Fruit fly (Drosophila melanogaster) whole organism, embryonic: ENCODE results near the gene CG32066.
A peak's percentile ranks its signal among the peaks of the same experiment; 100 is the strongest.

Experiments
- Ada2b ChIP-seq: fragments of 200-800 bp; sonication (Bioruptor generic); IDR thresholded peaks from 2 replicates; pipeline ENCODE4 v1.3.6; 2022; ENCODE audit warnings: missing biosample characterization, missing genetic modification characterization
- Atf6 ChIP-seq: fragments of 200-800 bp; sonication (Bioruptor generic); IDR thresholded peaks from 2 replicates; pipeline ENCODE4 v1.3.6; 2022; ENCODE audit warnings: missing biosample characterization, missing genetic modification characterization
- Blimp-1 ChIP-seq: fragments of 200-800 bp; sonication (Bioruptor generic); optimal IDR thresholded peaks from 3 replicates; lab custom pipeline; 2018; ENCODE audit warnings: missing biosample characterization, missing genetic modification characterization, mild to moderate bottlenecking, moderate library complexity, missing genetic modification reagents
- CG10274 ChIP-seq: fragments of 200-800 bp; sonication (Bioruptor generic); optimal IDR thresholded peaks from 3 replicates; lab custom pipeline; 2017; ENCODE audit warnings: missing biosample characterization, mild to moderate bottlenecking, missing genetic modification characterization
- CG11504 ChIP-seq: fragments of 200-800 bp; sonication (Bioruptor generic); optimal IDR thresholded peaks from 3 replicates; lab custom pipeline; 2019; ENCODE audit warnings: missing biosample characterization, mild to moderate bottlenecking, missing genetic modification characterization, moderate library complexity
- CG11696 ChIP-seq: fragments of 200-800 bp; sonication (Bioruptor generic); IDR thresholded peaks from 2 replicates; pipeline ENCODE4 v1.3.6; 2022; ENCODE audit warnings: missing biosample characterization, missing genetic modification characterization
- CG13424 ChIP-seq: fragments of 200-800 bp; sonication (Bioruptor generic); optimal IDR thresholded peaks from 2 replicates; lab custom pipeline; 2019; ENCODE audit warnings: missing biosample characterization, mild to moderate bottlenecking, missing genetic modification characterization, moderate library complexity
- CG17359 ChIP-seq: fragments of 200-800 bp; sonication (Bioruptor generic); optimal IDR thresholded peaks from 3 replicates; lab custom pipeline; 2018; ENCODE audit warnings: missing biosample characterization, mild to moderate bottlenecking, missing genetic modification characterization, moderate library complexity
- CG17361 ChIP-seq: fragments of 200-800 bp; sonication (Bioruptor generic); IDR thresholded peaks from 3 replicates; pipeline ENCODE4 v1.3.6; 2022; ENCODE audit warnings: missing biosample characterization, missing genetic modification characterization
- CG18599 ChIP-seq: fragments of 200-800 bp; sonication (Bioruptor generic); optimal IDR thresholded peaks from 3 replicates; lab custom pipeline; 2017; ENCODE audit warnings: missing biosample characterization, missing genetic modification characterization, mild to moderate bottlenecking, moderate library complexity, missing genetic modification reagents
- CG2678 ChIP-seq: fragments of 200-800 bp; sonication (Bioruptor generic); optimal IDR thresholded peaks from 3 replicates; lab custom pipeline; 2019; ENCODE audit warnings: missing biosample characterization, mild to moderate bottlenecking, missing genetic modification characterization, moderate library complexity
- CG32767 ChIP-seq: fragments of 200-800 bp; sonication (Bioruptor generic); IDR thresholded peaks from 2 replicates; pipeline ENCODE4 v1.3.6; 2022; ENCODE audit warnings: missing biosample characterization, missing genetic modification characterization
- CG34422 ChIP-seq: fragments of 200-800 bp; sonication (Bioruptor generic); IDR thresholded peaks from 3 replicates; pipeline ENCODE4 v1.3.6; 2022; ENCODE audit warnings: missing biosample characterization, missing genetic modification characterization
- CG6791 ChIP-seq: fragments of 200-800 bp; sonication (Bioruptor generic); IDR thresholded peaks from 3 replicates; pipeline ENCODE4 v1.3.6; 2022; ENCODE audit warnings: missing biosample characterization, missing genetic modification characterization; ENCODE audit not compliant: partially characterized antibody
- CG9215 ChIP-seq: fragments of 200-800 bp; sonication (Bioruptor generic); IDR thresholded peaks from 2 replicates; pipeline ENCODE4 v1.3.6; 2022; ENCODE audit warnings: missing biosample characterization, missing genetic modification characterization
- Dbx ChIP-seq: fragments of 200-800 bp; sonication (Bioruptor generic); IDR thresholded peaks from 3 replicates; pipeline ENCODE4 v1.3.6; 2022; ENCODE audit warnings: missing biosample characterization, missing genetic modification characterization
- Drgx ChIP-seq: fragments of 200-800 bp; sonication (Bioruptor generic); IDR thresholded peaks from 2 replicates; pipeline ENCODE4 v1.3.6; 2022; ENCODE audit warnings: missing biosample characterization, missing genetic modification characterization
- GATAe ChIP-seq: fragments of 200-800 bp; sonication (Bioruptor generic); conservative IDR thresholded peaks from 2 replicates; pipeline ENCODE4 v1.3.6; 2022; ENCODE audit warnings: missing biosample characterization, missing genetic modification characterization
- H2.0 ChIP-seq: fragments of 200-800 bp; sonication (Bioruptor generic); IDR thresholded peaks from 2 replicates; pipeline ENCODE4 v1.3.6; 2022; ENCODE audit warnings: missing biosample characterization, missing genetic modification characterization
- Med ChIP-seq: fragments of 200-800 bp; sonication (Bioruptor generic); peaks from one replicate; lab custom pipeline; 2016; ENCODE audit warnings: missing biosample characterization, missing genetic modification characterization, mild to moderate bottlenecking, inconsistent platforms, moderate library complexity
- PHDP ChIP-seq: fragments of 200-800 bp; sonication (Bioruptor generic); optimal IDR thresholded peaks from 3 replicates; lab custom pipeline; 2018; ENCODE audit warnings: missing biosample characterization, mild to moderate bottlenecking, missing genetic modification characterization, moderate library complexity
- Sry-δ ChIP-seq: fragments of 200-800 bp; sonication (Bioruptor generic); optimal IDR thresholded peaks from 2 replicates; lab custom pipeline; 2016; ENCODE audit warnings: missing biosample characterization, missing genetic modification characterization
- Vsx1 ChIP-seq: fragments of 200-800 bp; sonication (Bioruptor generic); optimal IDR thresholded peaks from 2 replicates; lab custom pipeline; 2017; ENCODE audit warnings: missing biosample characterization, mild to moderate bottlenecking, missing genetic modification characterization, missing genetic modification reagents
- Xrp1 ChIP-seq: fragments of 200-800 bp; sonication (Bioruptor generic); IDR thresholded peaks from 2 replicates; pipeline ENCODE4 v1.3.6; 2022; ENCODE audit warnings: missing biosample characterization, missing genetic modification characterization
- abd-A ChIP-seq: fragments of 200-800 bp; sonication (Bioruptor generic); optimal IDR thresholded peaks from 3 replicates; lab custom pipeline; 2019; ENCODE audit warnings: missing biosample characterization, mild to moderate bottlenecking, missing genetic modification characterization, moderate library complexity
- bab2 ChIP-seq: fragments of 200-800 bp; sonication (Bioruptor generic); optimal IDR thresholded peaks from 2 replicates; lab custom pipeline; 2016; ENCODE audit warnings: missing biosample characterization, missing genetic modification characterization
- chinmo ChIP-seq: fragments of 200-800 bp; sonication (Bioruptor generic); IDR thresholded peaks from 4 replicates; pipeline ENCODE4 v1.3.6; 2022; ENCODE audit warnings: missing biosample characterization, missing genetic modification characterization; ENCODE audit not compliant: partially characterized antibody
- chn ChIP-seq: fragments of 200-800 bp; sonication (Bioruptor generic); optimal IDR thresholded peaks from 2 replicates; lab custom pipeline; 2016; ENCODE audit warnings: missing biosample characterization, missing genetic modification characterization
- dysf ChIP-seq: fragments of 200-800 bp; sonication (Bioruptor generic); IDR thresholded peaks from 3 replicates; pipeline ENCODE4 v1.3.6; 2022; ENCODE audit warnings: missing biosample characterization, missing genetic modification characterization
- esg ChIP-seq: fragments of 200-800 bp; sonication (Bioruptor generic); conservative IDR thresholded peaks from 2 replicates; pipeline ENCODE4 v1.3.6; 2022; ENCODE audit warnings: missing biosample characterization, missing genetic modification characterization
- gem ChIP-seq: fragments of 200-800 bp; sonication (Bioruptor generic); optimal IDR thresholded peaks from 2 replicates; lab custom pipeline; 2019; ENCODE audit warnings: missing biosample characterization, mild to moderate bottlenecking, missing genetic modification characterization, moderate library complexity
- gsb-n ChIP-seq: fragments of 200-800 bp; sonication (Bioruptor generic); optimal IDR thresholded peaks from 3 replicates; lab custom pipeline; 2018; ENCODE audit warnings: missing biosample characterization, mild to moderate bottlenecking, missing genetic modification characterization
- hkb ChIP-seq, 2 experiments: fragments of 200-800 bp in 1 of 2; fragments of >200 bp in 1 of 2; sonication (Bioruptor generic) in 1 of 2; IDR thresholded peaks in 1 of 2; optimal IDR thresholded peaks in 1 of 2; 2 replicates each; pipeline versions ENCODE4 v1.3.6 to Lab custom; 2017 to 2022; ENCODE audit warnings: missing biosample characterization in 1 of 2, missing genetic modification characterization in 1 of 2
- ken ChIP-seq: fragments of 200-800 bp; sonication (Bioruptor generic); IDR thresholded peaks from 3 replicates; pipeline ENCODE4 v1.3.6; 2022; ENCODE audit warnings: missing biosample characterization, missing genetic modification characterization
- lab ChIP-seq: fragments of 200-800 bp; sonication (Bioruptor generic); optimal IDR thresholded peaks from 3 replicates; lab custom pipeline; 2017; ENCODE audit warnings: missing biosample characterization, missing genetic modification characterization, mild to moderate bottlenecking, moderate library complexity, missing genetic modification reagents
- lov ChIP-seq, 2 experiments: fragments of 200-800 bp in 1 of 2; fragments of >200 bp in 1 of 2; sonication (Bioruptor generic) in 1 of 2; IDR thresholded peaks in 1 of 2; optimal IDR thresholded peaks in 1 of 2; 2 replicates in 1 of 2; 3 replicates in 1 of 2; pipeline versions ENCODE4 v1.3.6 to Lab custom; 2017 to 2022; ENCODE audit warnings: missing biosample characterization in 1 of 2, missing genetic modification characterization in 1 of 2
- mirr ChIP-seq: fragments of 200-800 bp; sonication (Bioruptor generic); optimal IDR thresholded peaks from 3 replicates; lab custom pipeline; 2018; ENCODE audit warnings: missing biosample characterization, mild to moderate bottlenecking, missing genetic modification characterization
- row ChIP-seq: fragments of 200-800 bp; sonication (Bioruptor generic); IDR thresholded peaks from 3 replicates; pipeline ENCODE4 v1.3.6; 2022; ENCODE audit warnings: missing biosample characterization, missing genetic modification characterization
- sens ChIP-seq: fragments of 200-800 bp; sonication (Bioruptor generic); peaks from one replicate; lab custom pipeline; 2016; ENCODE audit warnings: missing biosample characterization, missing genetic modification characterization
- slbo ChIP-seq: fragments of 200-800 bp; sonication (Bioruptor generic); IDR thresholded peaks from 2 replicates; pipeline ENCODE4 v1.3.6; 2022; ENCODE audit warnings: missing biosample characterization, missing genetic modification characterization
- ttk ChIP-seq: fragments of 200-800 bp; sonication (Bioruptor generic); IDR thresholded peaks from 2 replicates; pipeline ENCODE4 v2.1.2; 2022; ENCODE audit warnings: missing biosample characterization, missing genetic modification characterization

Gene CG32066

DNA sequence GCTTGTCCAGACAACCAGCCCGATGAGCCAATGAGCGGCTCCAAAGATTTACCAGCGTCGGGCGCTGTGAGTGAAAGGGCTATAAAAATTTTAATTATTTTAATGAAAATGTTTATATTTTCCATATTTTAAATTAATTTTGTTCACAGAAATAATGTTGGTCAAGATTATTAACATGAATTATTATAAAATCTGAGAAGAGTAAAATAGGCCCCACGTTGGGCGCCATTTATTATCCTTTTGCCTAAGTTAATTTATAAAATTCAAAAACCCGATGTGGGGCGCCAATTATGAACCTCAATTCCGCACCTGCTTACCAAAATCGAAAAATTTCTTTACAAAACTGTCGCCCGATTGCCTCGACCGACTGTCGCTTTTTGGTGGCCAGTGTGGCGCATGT, 48.3 kb upstream of the CG32066 start:
- TF ChIP-seq CG10274 (GFP tag; lab: Kevin White, UChicago) (no peak), gem (tag; lab: Kevin White, UChicago) (peak; percentile 17), sens (GFP tag; lab: Kevin White, UChicago) (peak; percentile 20), Sry-δ (GFP tag; lab: Kevin White, UChicago) (no peak), CG17361 (GFP tag; lab: Robert Waterston, UW) (0 out of 3 replicates have a peak, but pooled peaks have one; percentile 32), row (GFP tag; lab: Robert Waterston, UW) (peak; percentile 32; the same call in 1 of the 3 replicates), CG6791 (GFP tag; lab: Robert Waterston, UW) (0 out of 3 replicates have a peak, but pooled peaks have one; percentile 40), Drgx (peak; percentile 48; the same call in 1 of the 2 replicates)

DNA sequence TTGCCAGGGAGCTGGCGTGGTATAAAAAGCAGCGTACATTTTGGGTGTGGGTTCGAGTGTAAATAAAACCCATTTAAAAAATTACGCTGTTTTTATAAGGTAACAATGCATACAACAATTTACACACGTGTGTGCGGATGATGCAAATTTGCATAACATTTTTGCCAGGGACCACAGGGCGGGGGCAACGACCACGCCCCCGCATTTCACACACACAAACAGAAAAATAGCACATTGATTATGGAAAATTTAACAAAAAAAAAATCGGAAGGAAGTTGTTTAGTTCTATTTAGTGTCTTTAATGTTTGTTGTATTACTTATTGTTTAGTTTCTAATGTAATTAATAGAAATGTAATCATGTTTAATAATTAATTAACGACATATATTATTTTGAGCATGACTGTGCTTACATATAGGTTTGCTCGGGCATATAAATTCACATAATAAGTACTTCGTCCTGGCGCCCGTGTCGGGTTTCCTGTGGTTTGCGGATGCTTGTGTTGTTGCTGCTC, 43.7 kb upstream of the CG32066 start:
- TF ChIP-seq esg (GFP tag; lab: Robert Waterston, UW) = 0 out of 2 replicates have a peak, but pooled peaks have one; percentile 5
- TF ChIP-seq CG17359 (tag; lab: Kevin White, UChicago) = no peak
- 0 out of 3 replicates have a peak, but pooled peaks have one; percentile 9 for TF ChIP-seq Dbx
- peak; percentile 7; the same call in 1 of the 2 replicates for TF ChIP-seq Drgx
- peak; percentile 1 for TF ChIP-seq gem (tag; lab: Kevin White, UChicago)
- peak; percentile 9 for TF ChIP-seq CG11504 (tag; lab: Kevin White, UChicago)
- no peak for TF ChIP-seq PHDP
- TF ChIP-seq Blimp-1 (GFP tag; lab: Kevin White, UChicago) = no peak
- TF ChIP-seq Xrp1 (GFP tag; lab: Robert Waterston, UW) = 0 out of 2 replicates have a peak, but pooled peaks have one; percentile 26
- TF ChIP-seq CG18599 (GFP tag; lab: Kevin White, UChicago) = peak; percentile 56
- TF ChIP-seq Ada2b (GFP tag; lab: Robert Waterston, UW) = peak; percentile 27; the same call in 1 of the 2 replicates
- TF ChIP-seq lab = peak; percentile 35
- TF ChIP-seq bab2 (GFP tag; lab: Kevin White, UChicago) = no peak
- no peak for TF ChIP-seq hkb (optimal IDR thresholded peaks at IDR 0.05; lab: Kevin White, UChicago)
- TF ChIP-seq hkb (GFP tag; IDR thresholded peaks at IDR 0.05; lab: Robert Waterston, UW) = peak; percentile 22; the same call in 1 of the 2 replicates
- TF ChIP-seq CG9215 (GFP tag; lab: Robert Waterston, UW) = no peak
- TF ChIP-seq Atf6 = 0 out of 2 replicates have a peak, but pooled peaks have one; percentile 28
- TF ChIP-seq ttk (GFP tag; lab: Robert Waterston, UW) = 0 out of 2 replicates have a peak, but pooled peaks have one; percentile 24
- TF ChIP-seq CG2678 (tag; lab: Kevin White, UChicago) = peak; percentile 14
- no peak for TF ChIP-seq CG32767
- TF ChIP-seq slbo = 0 out of 2 replicates have a peak, but pooled peaks have one; percentile 11
- TF ChIP-seq CG11696 (GFP tag; lab: Robert Waterston, UW) = peak; percentile 41; the same call in 1 of the 2 replicates

DNA sequence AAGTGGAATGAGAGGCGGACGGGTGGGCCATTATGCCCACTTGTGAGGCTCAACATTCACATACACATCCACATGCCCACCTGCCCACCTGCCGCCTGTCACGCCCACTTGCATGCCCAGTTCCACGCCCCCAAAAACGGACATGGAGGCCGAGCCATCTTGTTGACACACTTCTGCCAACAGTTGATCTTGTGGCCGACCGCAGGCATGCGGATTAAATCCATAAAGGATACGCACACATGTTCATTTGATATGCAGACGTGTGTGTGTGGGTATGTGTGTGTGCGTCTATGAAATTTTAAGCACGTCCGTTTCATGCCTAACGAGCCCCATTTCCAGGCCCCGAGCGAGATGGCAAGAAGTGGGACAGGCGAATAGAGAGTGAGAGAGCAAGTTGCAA, 41.4 kb upstream of the CG32066 start:
- TF ChIP-seq ken (GFP tag; lab: Robert Waterston, UW) (no peak), H2.0 (GFP tag; lab: Robert Waterston, UW) (0 out of 2 replicates have a peak, but pooled peaks have one; percentile 6), Dbx (no peak), Med (peak; percentile 4), dysf (GFP tag; lab: Robert Waterston, UW) (peak; percentile 23; the same call in 1 of the 3 replicates), mirr (GFP tag; lab: Kevin White, UChicago) (peak; percentile 38), CG34422 (GFP tag; lab: Robert Waterston, UW) (0 out of 3 replicates have a peak, but pooled peaks have one; percentile 9), GATAe (GFP tag; lab: Robert Waterston, UW) (no peak), abd-A (tag; lab: Kevin White, UChicago) (peak; percentile 62), gsb-n (tag; lab: Kevin White, UChicago) (no peak), Vsx1 (GFP tag; lab: Kevin White, UChicago) (no peak), CG13424 (tag; lab: Kevin White, UChicago) (no peak), chn (GFP tag; lab: Kevin White, UChicago) (peak; percentile 18), lov (optimal IDR thresholded peaks at IDR 0.05; lab: Kevin White, UChicago) (no peak), lov (GFP tag; IDR thresholded peaks at IDR 0.05; lab: Robert Waterston, UW) (0 out of 3 replicates have a peak, but pooled peaks have one; percentile 53), sens (GFP tag; lab: Kevin White, UChicago) (peak; percentile 4), chinmo (GFP tag; lab: Robert Waterston, UW) (0 out of 4 replicates have a peak, but pooled peaks have one; percentile 36)
